Worm (Caenorhabditis elegans): ENCODE results near the gene mam-3.

Gene mam-3

ce11 chrIV:13386043-13386442 lies 59.1 kb downstream of the mam-3 start, which contains the start of the genes Y62E10A.20, Y62E10A.23 and mdt-9 (continued):
- TF ChIP-seq sem-4 (tag; optimal IDR thresholded peaks at IDR 0.05) = peak; percentile 68
- peak; percentile 58 for TF ChIP-seq sma-3 (GFP tag; optimal IDR thresholded peaks at IDR 0.05)
- TF ChIP-seq Y55F3AM.14 (GFP tag; optimal IDR thresholded peaks at IDR 0.05) = no peak
- no peak for TF ChIP-seq nhr-77 (tag; optimal IDR thresholded peaks at IDR 0.05)
- no peak for TF ChIP-seq ama-1 (optimal IDR thresholded peaks at IDR 0.05)
- TF ChIP-seq fos-1 (tag; optimal IDR thresholded peaks at IDR 0.05) = peak; percentile 32
- peak; percentile 76 for TF ChIP-seq nhr-25 (tag; optimal IDR thresholded peaks at IDR 0.05)
- TF ChIP-seq unc-62 (GFP tag; optimal IDR thresholded peaks at IDR 0.05) = no peak
- TF ChIP-seq peb-1 (tag; optimal IDR thresholded peaks at IDR 0.05) = no peak
- TF ChIP-seq mdl-1 (tag; optimal IDR thresholded peaks at IDR 0.05) = no peak
- peak; percentile 51 for TF ChIP-seq nhr-6 (tag; optimal IDR thresholded peaks at IDR 0.05)
- TF ChIP-seq ZK546.5 (tag; optimal IDR thresholded peaks at IDR 0.05) = no peak
- TF ChIP-seq egl-27 (tag; optimal IDR thresholded peaks at IDR 0.05) = peak; percentile 50
- no peak for TF ChIP-seq elt-1 (tag; optimal IDR thresholded peaks at IDR 0.05)
